Worm (Caenorhabditis elegans) whole organism, early embryonic: Measurements from ENCODE around the gene epg-4.

Experiments used
- F13C5.2 ChIP-seq: sonication (generic microtip); optimal IDR thresholded peaks from 2 replicates; lab custom pipeline; 2017; ENCODE audit warnings: mild to moderate bottlenecking, missing genetic modification characterization, inconsistent platforms, missing compliant biosample characterization
- ama-1 ChIP-seq: fragments of 150-350 bp; optimal IDR thresholded peaks from 2 replicates; lab custom pipeline; 2014
- ceh-13 ChIP-seq: fragments of 200-800 bp; sonication (Bioruptor generic); optimal IDR thresholded peaks from 2 replicates; lab custom pipeline; 2018; ENCODE audit warnings: mild to moderate bottlenecking, missing genetic modification characterization, missing compliant biosample characterization
- ceh-36 ChIP-seq: sonication (generic microtip); optimal IDR thresholded peaks from 2 replicates; lab custom pipeline; 2016; ENCODE audit warnings: missing genetic modification characterization, inconsistent platforms, missing compliant biosample characterization
- tra-4 ChIP-seq: sonication (generic microtip); optimal IDR thresholded peaks from 2 replicates; lab custom pipeline; 2017; ENCODE audit warnings: missing genetic modification characterization, missing compliant biosample characterization

DNA sequence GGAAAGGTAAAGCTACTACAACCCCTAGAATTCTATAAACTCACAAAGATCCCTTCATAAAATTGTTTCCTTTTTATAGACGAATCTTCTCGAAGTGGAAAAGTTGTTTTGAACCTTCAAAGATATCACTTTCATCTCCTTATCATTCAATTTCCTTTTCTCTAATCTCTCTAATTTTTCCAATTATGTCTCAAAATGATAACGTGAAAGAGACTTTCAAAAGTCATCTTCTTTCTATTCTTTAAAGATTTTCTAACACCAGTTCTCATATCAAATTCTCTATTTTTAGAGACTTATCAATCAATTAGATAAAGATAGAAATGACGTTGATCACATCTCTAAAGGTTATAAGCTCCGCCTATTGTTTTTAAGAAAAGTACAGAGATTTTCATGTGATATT lies 17.5 kb downstream of the epg-4 start:
- TF ChIP-seq ceh-36 (tag; lab: Kevin White, UChicago) = no peak
- TF ChIP-seq tra-4 (tag; lab: Kevin White, UChicago) = no peak
- no peak for TF ChIP-seq F13C5.2 (tag; lab: Kevin White, UChicago)
- no peak for TF ChIP-seq ama-1 (lab: Kevin White, UChicago)
- TF ChIP-seq ceh-13 (GFP tag; lab: Kevin White, UChicago) = no peak
